Worm (Caenorhabditis elegans) whole organism, mixed stage, embryonic: ENCODE measurements around the gene pqn-84.

Source experiments
- ces-1 ChIP-seq: fragments of 150-350 bp; optimal IDR thresholded peaks from 2 replicates; lab custom pipeline; 2014; ENCODE audit warnings: missing biosample characterization, missing genetic modification reagents, missing genetic modification characterization
- elt-1 ChIP-seq: sonication (generic microtip); optimal IDR thresholded peaks from 2 replicates; lab custom pipeline; 2017; ENCODE audit warnings: missing genetic modification characterization, mild to moderate bottlenecking, missing compliant biosample characterization, antibody characterized with exemption, moderate library complexity, borderline replicate concordance; ENCODE audit not compliant: insufficient read depth
- nhr-2 ChIP-seq: fragments of 150-350 bp; optimal IDR thresholded peaks from 2 replicates; lab custom pipeline; 2014; ENCODE audit warnings: missing biosample characterization, missing genetic modification characterization
- nhr-28 ChIP-seq: fragments of 150-350 bp; optimal IDR thresholded peaks from 2 replicates; lab custom pipeline; 2014; ENCODE audit warnings: missing biosample characterization, missing genetic modification characterization
- nhr-76 ChIP-seq: sonication (generic microtip); optimal IDR thresholded peaks from 2 replicates; lab custom pipeline; 2017; ENCODE audit warnings: missing biosample characterization, missing genetic modification characterization
- sem-2 ChIP-seq: fragments of 200-800 bp; sonication (Bioruptor generic); optimal IDR thresholded peaks from 2 replicates; lab custom pipeline; 2018; ENCODE audit warnings: mild to moderate bottlenecking, missing genetic modification characterization, missing compliant biosample characterization
- unc-62 ChIP-seq: fragments of 150-350 bp; optimal IDR thresholded peaks from 2 replicates; lab custom pipeline; 2014; ENCODE audit warnings: missing biosample characterization, missing genetic modification reagents, missing genetic modification characterization
- ztf-11 ChIP-seq: fragments of 150-350 bp; optimal IDR thresholded peaks from 2 replicates; lab custom pipeline; 2014; ENCODE audit warnings: missing biosample characterization, missing genetic modification characterization

DNA sequence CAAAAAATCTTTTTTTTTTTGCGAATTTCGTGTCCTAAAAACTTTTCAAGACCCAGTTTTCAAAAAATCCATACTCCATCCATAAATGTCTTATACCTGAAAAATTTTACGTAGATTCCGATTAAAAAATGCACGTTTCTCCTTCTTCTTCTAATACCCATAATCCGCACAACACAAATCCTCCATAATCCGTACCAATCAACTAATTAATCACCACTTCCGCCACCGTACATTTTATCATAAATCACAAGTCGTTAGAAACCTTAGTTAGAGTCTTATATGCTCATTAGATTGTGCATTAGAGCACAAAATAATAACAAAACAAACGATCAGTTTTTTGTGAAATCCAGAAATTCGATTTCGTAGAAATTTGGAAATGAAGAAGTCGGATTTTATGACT lies 31.1 kb upstream of the pqn-84 start:
- TF ChIP-seq ztf-11 (tag; lab: Kevin White, UChicago), result no peak
- no peak for TF ChIP-seq ces-1 (GFP tag; lab: Kevin White, UChicago)
- TF ChIP-seq unc-62 (GFP tag; lab: Kevin White, UChicago), result no peak
- no peak for TF ChIP-seq nhr-76
- no peak for TF ChIP-seq nhr-28
- TF ChIP-seq sem-2, result no peak
- TF ChIP-seq nhr-2 (tag; lab: Kevin White, UChicago), result no peak
- no peak for TF ChIP-seq elt-1 (tag; lab: Kevin White, UChicago)
